Fruit fly (Drosophila melanogaster): ENCODE results near the gene E2f1.

- TF ChIP-seq h (GFP tag; optimal IDR thresholded peaks at IDR 0.05), result no peak
- TF ChIP-seq Sp1 (GFP tag; optimal IDR thresholded peaks at IDR 0.05), result no peak
- TF ChIP-seq Myc (optimal IDR thresholded peaks at IDR 0.05), result no peak
- no peak for TF ChIP-seq ey (GFP tag; optimal IDR thresholded peaks at IDR 0.05)
- TF ChIP-seq HLH106 (tag; optimal IDR thresholded peaks at IDR 0.05), result no peak
- no peak for TF ChIP-seq CrebA (GFP tag; optimal IDR thresholded peaks at IDR 0.05; ENCODE audit: borderline replicate concordance)
Observed at dm6 chr3R:21621448-21621847, 39.2 kb downstream of the E2f1 start.

Data from whole organism, wandering third instar larva.